Fruit fly (Drosophila melanogaster): Measurements from ENCODE around the gene Cph.

Cph gene

DNA sequence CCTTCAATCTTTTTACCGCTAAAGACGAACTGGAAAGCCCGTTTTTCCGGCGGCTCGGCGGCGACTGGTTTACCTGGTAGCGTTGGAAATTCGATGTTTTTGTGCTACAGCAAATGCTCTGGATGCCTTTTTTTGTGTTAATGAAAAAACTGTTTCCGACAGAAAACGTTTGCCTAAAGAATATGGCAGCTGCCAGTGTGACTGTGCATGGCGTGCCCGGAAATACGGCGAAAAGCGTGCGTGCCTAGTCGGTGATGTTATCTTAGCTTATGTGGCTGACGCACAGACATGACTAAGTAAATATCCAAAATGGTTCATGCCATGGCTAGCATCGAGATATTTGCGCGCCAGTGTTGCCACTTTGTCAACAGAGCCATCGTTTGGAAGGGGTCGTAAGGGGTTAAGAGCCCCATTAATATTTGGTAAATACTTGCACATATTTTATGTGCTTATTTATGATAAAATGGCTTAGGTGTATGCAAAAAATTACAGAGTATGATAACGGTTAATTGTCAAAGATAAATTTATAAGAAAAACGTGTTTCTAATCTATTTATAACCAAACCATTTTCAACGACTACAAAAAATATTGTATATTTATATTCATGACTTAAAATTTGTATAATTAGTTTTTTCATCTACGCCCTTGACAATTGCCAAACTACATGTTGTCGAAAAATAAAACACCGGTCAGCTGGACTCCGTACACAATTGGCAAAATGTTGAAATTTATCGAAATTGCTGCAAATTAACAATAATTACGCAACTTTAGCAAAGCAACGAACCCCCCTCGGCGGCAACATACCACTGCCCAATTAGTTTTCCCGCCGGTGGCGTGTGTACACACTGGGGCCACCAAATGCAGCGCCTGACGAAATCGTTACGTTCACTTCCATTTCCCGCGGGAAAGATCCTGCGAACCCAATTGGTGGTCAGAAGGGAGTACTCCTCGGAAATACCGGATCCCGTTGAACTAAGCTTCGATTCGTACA, 148.8 kb downstream of the Cph start, which contains the start of gene CG2059 (continued):
- TF ChIP-seq CG17829 (tag; optimal IDR thresholded peaks at IDR 0.05) (peak; percentile 34), Adf1 (GFP tag; IDR thresholded peaks at IDR 0.05) (peak; percentile 96), CG4820 (GFP tag; optimal IDR thresholded peaks at IDR 0.05) (peak; percentile 26), CG9876 (GFP tag; optimal IDR thresholded peaks at IDR 0.05) (peak; percentile 66), pfk (GFP tag; optimal IDR thresholded peaks at IDR 0.05) (peak; percentile 23), CG13296 (GFP tag; optimal IDR thresholded peaks at IDR 0.05) (no peak), fd3F (GFP tag; optimal IDR thresholded peaks at IDR 0.05) (no peak), CG9817 (tag; optimal IDR thresholded peaks at IDR 0.05) (peak; percentile 49), CG3847 (GFP tag; IDR thresholded peaks at IDR 0.05) (peak; percentile 74), D (optimal IDR thresholded peaks at IDR 0.05) (no peak), D (GFP tag; optimal IDR thresholded peaks at IDR 0.05) (no peak), exex (tag; optimal IDR thresholded peaks at IDR 0.05) (peak; percentile 40), CG16813 (GFP tag; IDR thresholded peaks at IDR 0.05; ENCODE audit: partially characterized antibody) (peak; percentile 58), CG5953 (GFP tag; IDR thresholded peaks at IDR 0.05) (no peak), bowl (GFP tag; IDR thresholded peaks at IDR 0.05) (no peak), Ptx1 (GFP tag; IDR thresholded peaks at IDR 0.05) (peak; percentile 47), fd96Cb (tag; optimal IDR thresholded peaks at IDR 0.05) (no peak), Awh (GFP tag; IDR thresholded peaks at IDR 0.05) (no peak), Xbp1 (GFP tag; optimal IDR thresholded peaks at IDR 0.05) (peak; percentile 63), kah (GFP tag; optimal IDR thresholded peaks at IDR 0.05) (no peak), Max (GFP tag; optimal IDR thresholded peaks at IDR 0.05) (peak; percentile 55), Antp (GFP tag; optimal IDR thresholded peaks at IDR 0.05) (peak; percentile 61), oc (tag; optimal IDR thresholded peaks at IDR 0.05) (no peak), grau (tag; optimal IDR thresholded peaks at IDR 0.05) (peak; percentile 34), gfzf (GFP tag; optimal IDR thresholded peaks at IDR 0.05) (peak; percentile 97), CG10366 (GFP tag; IDR thresholded peaks at IDR 0.05) (peak; percentile 47), cwo (GFP tag; optimal IDR thresholded peaks at IDR 0.05) (no peak), CG11695 (GFP tag; IDR thresholded peaks at IDR 0.05) (no peak), CG7357 (GFP tag; IDR thresholded peaks at IDR 0.05) (no peak), CG7839 (tag; optimal IDR thresholded peaks at IDR 0.05) (peak; percentile 47), CG11085 (GFP tag; IDR thresholded peaks at IDR 0.05) (peak; percentile 42), mam (GFP tag; optimal IDR thresholded peaks at IDR 0.05) (peak; percentile 68), HLHmδ (GFP tag; optimal IDR thresholded peaks at IDR 0.05) (peak; percentile 23), slp2 (GFP tag; optimal IDR thresholded peaks at IDR 0.05) (peak; percentile 31), Blimp-1 (GFP tag; optimal IDR thresholded peaks at IDR 0.05) (peak; percentile 7), Hr3 (GFP tag; optimal IDR thresholded peaks at IDR 0.05) (no peak), fru (optimal IDR thresholded peaks at IDR 0.05) (no peak), CG12659 (GFP tag; optimal IDR thresholded peaks at IDR 0.05) (peak; percentile 90), schlank (tag; optimal IDR thresholded peaks at IDR 0.05) (peak; percentile 5), CG17612 (GFP tag; IDR thresholded peaks at IDR 0.05) (no peak), Bteb2 (GFP tag; optimal IDR thresholded peaks at IDR 0.05) (peak; percentile 13), lov (optimal IDR thresholded peaks at IDR 0.05) (no peak), lov (GFP tag; IDR thresholded peaks at IDR 0.05) (peak; percentile 68; the same call in 1 of the 3 replicates), Lim3 (GFP tag; IDR thresholded peaks at IDR 0.05) (no peak), Elba2 (GFP tag; optimal IDR thresholded peaks at IDR 0.05) (peak; percentile 84), CoRest (tag; optimal IDR thresholded peaks at IDR 0.05) (peak; percentile 49), slou (GFP tag; optimal IDR thresholded peaks at IDR 0.05) (no peak), danr (GFP tag; IDR thresholded peaks at IDR 0.05) (no peak), chm (GFP tag; IDR thresholded peaks at IDR 0.05) (0 out of 2 replicates have a peak, but pooled peaks have one; percentile 35)
